Fruit fly (Drosophila melanogaster) whole organism, wandering third instar larva: ENCODE data around the gene CG43392.
A peak's percentile ranks its signal among the peaks of the same experiment; 100 is the strongest.

ENCODE experiments used
- Abd-B ChIP-seq: fragments of >200 bp; optimal IDR thresholded peaks from 2 replicates; lab custom pipeline; 2017; ENCODE audit warnings: missing biosample characterization, missing genetic modification characterization
- CG32264 ChIP-seq: fragments of 200-800 bp; sonication (Bioruptor generic); optimal IDR thresholded peaks from 2 replicates; lab custom pipeline; 2016; ENCODE audit warnings: missing biosample characterization, missing genetic modification characterization
- CG9705 ChIP-seq: fragments of 200-800 bp; sonication (Bioruptor generic); optimal IDR thresholded peaks from 2 replicates; lab custom pipeline; 2018; ENCODE audit warnings: missing biosample characterization, mild to moderate bottlenecking, missing genetic modification characterization
- CrebA ChIP-seq: fragments of 200-800 bp; sonication (Bioruptor generic); optimal IDR thresholded peaks from 2 replicates; lab custom pipeline; 2016; ENCODE audit warnings: missing biosample characterization, mild to moderate bottlenecking, missing genetic modification characterization, borderline replicate concordance
- HLH106 ChIP-seq: fragments of 200-800 bp; optimal IDR thresholded peaks from 3 replicates; lab custom pipeline; 2019; ENCODE audit warnings: missing biosample characterization, mild to moderate bottlenecking, missing genetic modification characterization, moderate library complexity
- Hnf4 ChIP-seq: fragments of 200-800 bp; sonication (Bioruptor generic); optimal IDR thresholded peaks from 2 replicates; lab custom pipeline; 2016; ENCODE audit warnings: missing biosample characterization, mild to moderate bottlenecking, missing genetic modification characterization
- Hr78 ChIP-seq: fragments of >200 bp; optimal IDR thresholded peaks from 2 replicates; lab custom pipeline; 2017; ENCODE audit warnings: missing biosample characterization, missing genetic modification characterization
- Hr83 ChIP-seq: fragments of 200-300 bp; sonication (Bioruptor generic); optimal IDR thresholded peaks from 2 replicates; lab custom pipeline; 2016; ENCODE audit warnings: missing biosample characterization, mild to moderate bottlenecking, missing genetic modification characterization, moderate library complexity; ENCODE audit not compliant: poor library complexity, severe bottlenecking
- Jra ChIP-seq: sonication (Bioruptor generic); optimal IDR thresholded peaks from 2 replicates; lab custom pipeline; 2016; ENCODE audit warnings: missing biosample characterization, missing genetic modification characterization
- Mio ChIP-seq: sonication (Bioruptor generic); optimal IDR thresholded peaks from 2 replicates; lab custom pipeline; 2016; ENCODE audit warnings: missing biosample characterization, missing genetic modification characterization
- Myc ChIP-seq: fragments of >200 bp; optimal IDR thresholded peaks from 2 replicates; lab custom pipeline; 2017
- N ChIP-seq: fragments of >200 bp; optimal IDR thresholded peaks from 2 replicates; lab custom pipeline; 2018; ENCODE audit warnings: missing biosample characterization, missing external identifiers, missing genetic modification characterization
- OdsH ChIP-seq: fragments of 200-800 bp; sonication (Bioruptor generic); optimal IDR thresholded peaks from 2 replicates; lab custom pipeline; 2016; ENCODE audit warnings: missing biosample characterization, mild to moderate bottlenecking, missing genetic modification characterization
- Rel ChIP-seq, 2 experiments: fragments of 200-800 bp; sonication (Bioruptor generic) in 1 of 2; optimal IDR thresholded peaks; 2 replicates in 1 of 2; 3 replicates in 1 of 2; lab custom pipeline; 2016 to 2019; ENCODE audit warnings: mild to moderate bottlenecking in 2 of 2, missing biosample characterization in 2 of 2, missing genetic modification characterization in 2 of 2, moderate library complexity in 1 of 2
- Sp1 ChIP-seq: fragments of 200-800 bp; sonication (Bioruptor generic); optimal IDR thresholded peaks from 3 replicates; lab custom pipeline; 2019; ENCODE audit warnings: missing biosample characterization, mild to moderate bottlenecking, missing genetic modification characterization, moderate library complexity
- Vsx2 ChIP-seq: fragments of 200-300, 225-300 bp; sonication (Bioruptor generic); optimal IDR thresholded peaks from 2 replicates; lab custom pipeline; 2018; ENCODE audit warnings: missing biosample characterization, missing genetic modification characterization; ENCODE audit not compliant: partially characterized antibody
- br ChIP-seq: fragments of 200-800 bp; sonication (Bioruptor generic); optimal IDR thresholded peaks from 2 replicates; lab custom pipeline; 2016; ENCODE audit warnings: missing biosample characterization, missing genetic modification characterization
- brk ChIP-seq: fragments of 200-800 bp; sonication (Bioruptor generic); optimal IDR thresholded peaks from 2 replicates; lab custom pipeline; 2016; ENCODE audit warnings: missing biosample characterization, mild to moderate bottlenecking, missing genetic modification characterization
- dl ChIP-seq, 2 experiments: fragments of 175-275, 200-275 bp in 1 of 2; fragments of 200-275 bp in 1 of 2; sonication (Bioruptor generic); optimal IDR thresholded peaks; lab custom pipeline; 2018; ENCODE audit warnings: mild to moderate bottlenecking in 2 of 2, missing biosample characterization in 2 of 2, missing genetic modification characterization in 2 of 2, moderate library complexity in 2 of 2; ENCODE audit not compliant: partially characterized antibody in 2 of 2, insufficient read depth in 1 of 2
- dsf ChIP-seq: sonication (Bioruptor generic); optimal IDR thresholded peaks from 2 replicates; lab custom pipeline; 2016; ENCODE audit warnings: missing biosample characterization, missing genetic modification characterization, borderline replicate concordance
- ey ChIP-seq: fragments of 200-800 bp; sonication (Bioruptor generic); optimal IDR thresholded peaks from 2 replicates; lab custom pipeline; 2016; ENCODE audit warnings: missing biosample characterization, missing genetic modification characterization
- foxo ChIP-seq, 2 experiments: fragments of 200-800 bp; sonication (Bioruptor generic); optimal IDR thresholded peaks; 2 replicates in 1 of 2; 3 replicates in 1 of 2; lab custom pipeline; 2016 to 2017; ENCODE audit warnings: missing biosample characterization in 2 of 2, missing genetic modification characterization in 2 of 2
- h ChIP-seq: fragments of 200-800 bp; sonication (Bioruptor generic); optimal IDR thresholded peaks from 3 replicates; lab custom pipeline; 2016; ENCODE audit warnings: missing biosample characterization, mild to moderate bottlenecking, missing genetic modification characterization
- pan ChIP-seq: fragments of >200 bp; optimal IDR thresholded peaks from 2 replicates; lab custom pipeline; 2017
- psq ChIP-seq: fragments of 200-800 bp; sonication (Bioruptor generic); optimal IDR thresholded peaks from 3 replicates; lab custom pipeline; 2017; ENCODE audit warnings: missing biosample characterization, mild to moderate bottlenecking, missing genetic modification characterization, moderate library complexity
- rgr ChIP-seq: fragments of 200-800 bp; sonication (Bioruptor generic); optimal IDR thresholded peaks from 3 replicates; lab custom pipeline; 2016; ENCODE audit warnings: missing biosample characterization, mild to moderate bottlenecking, missing genetic modification characterization
- sage ChIP-seq: fragments of 200-800 bp; sonication (Bioruptor generic); optimal IDR thresholded peaks from 2 replicates; lab custom pipeline; 2016; ENCODE audit warnings: missing biosample characterization, mild to moderate bottlenecking, missing genetic modification characterization
- sv ChIP-seq: fragments of 200-800 bp; sonication (Bioruptor generic); optimal IDR thresholded peaks from 3 replicates; lab custom pipeline; 2016; ENCODE audit warnings: missing biosample characterization, missing genetic modification characterization
- usp ChIP-seq: fragments of >200 bp; optimal IDR thresholded peaks from 2 replicates; lab custom pipeline; 2017; ENCODE audit warnings: missing biosample characterization, missing genetic modification characterization
- woc ChIP-seq: sonication (Bioruptor generic); optimal IDR thresholded peaks from 2 replicates; lab custom pipeline; 2016; ENCODE audit warnings: missing biosample characterization, mild to moderate bottlenecking, missing genetic modification characterization

Gene CG43392

DNA sequence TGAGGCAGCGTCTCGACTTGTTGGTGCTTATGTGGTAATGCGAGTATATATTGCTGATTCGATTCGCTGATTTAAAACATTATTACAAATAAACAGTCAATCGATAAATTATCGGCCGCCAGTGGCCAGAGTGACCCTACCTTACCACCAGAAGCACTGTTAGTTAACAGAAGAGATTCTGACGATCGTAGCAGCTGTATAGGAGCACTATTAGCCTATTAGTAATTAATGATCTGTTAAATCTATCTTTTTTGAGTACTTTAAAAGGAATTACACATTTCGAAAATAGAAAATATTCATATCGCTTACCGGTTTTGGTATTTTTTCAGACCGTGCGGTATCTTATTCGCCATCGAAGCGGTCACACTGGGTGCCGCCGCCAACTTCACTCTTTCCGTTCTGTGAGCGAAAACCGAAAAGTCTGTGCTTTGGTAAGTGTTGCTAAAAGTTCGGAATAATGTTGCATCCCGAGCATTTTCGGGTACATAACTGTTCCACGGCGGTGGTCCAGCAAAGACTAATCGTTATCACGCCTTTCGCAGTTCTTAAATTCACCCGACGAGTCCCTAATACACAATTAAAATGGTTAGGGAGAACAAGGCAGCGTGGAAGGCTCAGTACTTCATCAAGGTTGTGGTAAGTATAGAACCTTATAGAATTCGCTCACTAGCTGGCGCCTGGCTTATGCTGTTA lies 46.3 kb upstream of the CG43392 start, which contains the start of the genes CG7130 and RpLP0 (continued):
- TF ChIP-seq OdsH (GFP tag; lab: Kevin White, UChicago) (peak; percentile 82), N (GFP tag; lab: Kevin White, UChicago) (no peak), CG32264 (GFP tag; lab: Kevin White, UChicago) (peak; percentile 80), foxo (GFP tag; optimal IDR thresholded peaks at IDR 0.05; lab: Kevin White, UChicago) (peak; percentile 21 to 82), Abd-B (GFP tag; lab: Kevin White, UChicago) (no peak), Hr78 (no peak), CrebA (GFP tag; lab: Kevin White, UChicago) (no peak), h (peak; percentile 85), psq (peak; percentile 66), sage (GFP tag; lab: Kevin White, UChicago) (peak; percentile 13)

DNA sequence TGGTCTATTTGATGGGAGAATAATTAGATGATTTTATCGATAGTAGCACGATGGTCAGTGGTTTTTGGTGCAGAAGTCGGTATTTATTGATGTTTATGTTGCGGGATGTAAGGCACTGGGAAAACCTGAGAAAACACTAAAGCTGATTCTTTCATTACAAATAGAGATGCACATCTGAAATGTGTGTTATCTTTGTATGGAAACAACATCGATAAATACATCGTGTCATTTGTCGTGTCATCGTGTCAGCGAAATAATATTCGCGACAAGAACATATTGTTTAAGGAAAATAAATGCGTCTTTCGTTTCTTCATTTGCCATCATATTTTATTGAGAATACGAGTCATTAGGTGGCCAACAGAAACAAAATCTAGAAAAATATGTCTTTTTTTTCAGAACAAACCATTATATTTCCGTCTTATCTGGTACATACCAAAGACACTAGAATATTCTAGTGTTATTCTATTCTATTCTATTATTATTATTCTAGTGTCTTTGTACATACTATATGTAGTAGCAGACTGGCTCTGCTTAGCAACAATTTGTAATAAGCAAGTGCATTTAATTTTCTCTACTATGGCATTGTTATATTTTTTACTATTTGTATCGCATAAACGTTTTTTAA lies 44.9 kb upstream of the CG43392 start, which contains the start of gene CG7133:
CG7133 (minus strand) TSS at position 177 of the 625 bp plus-strand sequence.
- no peak for TF ChIP-seq sv (GFP tag; lab: Kevin White, UChicago)
- TF ChIP-seq CG9705: no peak
- no peak for TF ChIP-seq sage (GFP tag; lab: Kevin White, UChicago)
- no peak for TF ChIP-seq br (GFP tag; lab: Kevin White, UChicago)
- TF ChIP-seq psq: no peak
- TF ChIP-seq Vsx2: no peak
- TF ChIP-seq Hnf4 (GFP tag; lab: Kevin White, UChicago): peak; percentile 59
- no peak for TF ChIP-seq pan
- TF ChIP-seq CG32264 (GFP tag; lab: Kevin White, UChicago): no peak
- TF ChIP-seq ey (GFP tag; lab: Kevin White, UChicago): peak; percentile 16
- TF ChIP-seq rgr (GFP tag; lab: Kevin White, UChicago): peak; percentile 31
- TF ChIP-seq Jra: peak; percentile 31
- TF ChIP-seq brk (GFP tag; lab: Kevin White, UChicago): peak; percentile 43
- TF ChIP-seq Rel (GFP tag; optimal IDR thresholded peaks at IDR 0.05; lab: Kevin White, UChicago): no peak
- TF ChIP-seq Rel (tag; optimal IDR thresholded peaks at IDR 0.05; lab: Kevin White, UChicago): peak; percentile 61
- peak; percentile 12 for TF ChIP-seq woc
- TF ChIP-seq Hr83 (GFP tag; lab: Kevin White, UChicago): no peak
- peak; percentile 7 for TF ChIP-seq HLH106 (tag; lab: Kevin White, UChicago)

DNA sequence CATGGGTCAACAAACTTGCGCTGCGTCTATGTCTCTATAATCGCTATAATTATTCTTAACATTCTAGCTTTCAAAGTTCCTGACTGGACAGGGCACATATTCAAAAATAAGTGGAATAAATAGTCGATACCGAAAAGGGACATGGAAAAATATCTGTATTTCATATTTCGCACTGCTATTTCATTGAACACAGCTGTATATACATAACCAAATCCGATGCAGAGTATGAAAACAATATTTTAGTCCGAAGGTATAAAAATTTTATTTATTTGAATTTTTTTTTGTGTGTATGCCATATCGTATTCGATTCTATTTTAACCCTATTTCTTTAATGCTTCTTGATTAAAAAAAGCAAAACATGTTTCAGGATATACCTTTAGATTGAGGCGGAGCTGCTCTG lies 43.3 kb upstream of the CG43392 start:
- TF ChIP-seq h (peak; percentile 1), Myc (lab: Kevin White, UChicago) (no peak), Vsx2 (no peak), Hnf4 (GFP tag; lab: Kevin White, UChicago) (no peak)

- TF ChIP-seq foxo (GFP tag; optimal IDR thresholded peaks at IDR 0.05; lab: Kevin White, UChicago) (peak in 1 of 2 experiments; percentile 34), h (peak; percentile 34), Vsx2 (no peak), Hr83 (GFP tag; lab: Kevin White, UChicago) (no peak), Rel (GFP tag; optimal IDR thresholded peaks at IDR 0.05; lab: Kevin White, UChicago) (no peak), Rel (tag; optimal IDR thresholded peaks at IDR 0.05; lab: Kevin White, UChicago) (peak; percentile 98), Mio (GFP tag; lab: Kevin White, UChicago) (no peak), Sp1 (no peak), HLH106 (tag; lab: Kevin White, UChicago) (peak; percentile 26), pan (no peak), usp (no peak), br (GFP tag; lab: Kevin White, UChicago) (peak; percentile 5), psq (no peak), CG9705 (no peak), CG32264 (GFP tag; lab: Kevin White, UChicago) (no peak), woc (peak; percentile 82), dl (GFP tag; optimal IDR thresholded peaks at IDR 0.05; lab: Kevin White, UChicago; ENCODE audit: insufficient read depth in 1 of 2, partially characterized antibody in 2 of 2) (no peak), Myc (lab: Kevin White, UChicago) (peak; percentile 91), dsf (GFP tag; lab: Kevin White, UChicago) (no peak), N (GFP tag; lab: Kevin White, UChicago) (no peak)
Observed at dm6 chr3L:22071687-22072394, 42.3 kb upstream of the CG43392 start, which contains the start of gene CG7139. Gene CG7139 (minus strand): TSS chr3L:22071848.
